Fruit fly (Drosophila melanogaster) Kc167 (cell line): ENCODE results near the gene Dhc62B.

Source experiments
- Myc ChIP-seq: fragments of >200 bp; optimal IDR thresholded peaks from 2 replicates; lab custom pipeline; 2017; ENCODE audit warnings: missing external identifiers
- Sin3A ChIP-seq: fragments of >200 bp; optimal IDR thresholded peaks from 2 replicates; lab custom pipeline; 2018; ENCODE audit warnings: missing external identifiers
- h ChIP-seq: fragments of >200 bp; optimal IDR thresholded peaks from 3 replicates; lab custom pipeline; 2018; ENCODE audit warnings: missing external identifiers
- insv ChIP-seq: fragments of >200 bp; optimal IDR thresholded peaks from 3 replicates; lab custom pipeline; 2018; ENCODE audit warnings: missing external identifiers
- psq ChIP-seq: fragments of >200 bp; optimal IDR thresholded peaks from 2 replicates; lab custom pipeline; 2017; ENCODE audit warnings: missing external identifiers
- ttk ChIP-seq: sonication (Bioruptor generic); optimal IDR thresholded peaks from 2 replicates; lab custom pipeline; 2017; ENCODE audit warnings: missing external identifiers

The Dhc62B gene

dm6 chr3L:1730160-1730595, 41.4 kb downstream of the Dhc62B start:
- TF ChIP-seq ttk (lab: Kevin White, UChicago) (no peak), Sin3A (no peak), psq (lab: Kevin White, UChicago) (no peak)

dm6 chr3L:1729380-1730159, 42.0 kb downstream of the Dhc62B start:
- TF ChIP-seq Sin3A (no peak), insv (lab: Kevin White, UChicago) (no peak), psq (lab: Kevin White, UChicago) (no peak), ttk (lab: Kevin White, UChicago) (no peak), Myc (no peak), h (lab: Kevin White, UChicago) (no peak)

DNA sequence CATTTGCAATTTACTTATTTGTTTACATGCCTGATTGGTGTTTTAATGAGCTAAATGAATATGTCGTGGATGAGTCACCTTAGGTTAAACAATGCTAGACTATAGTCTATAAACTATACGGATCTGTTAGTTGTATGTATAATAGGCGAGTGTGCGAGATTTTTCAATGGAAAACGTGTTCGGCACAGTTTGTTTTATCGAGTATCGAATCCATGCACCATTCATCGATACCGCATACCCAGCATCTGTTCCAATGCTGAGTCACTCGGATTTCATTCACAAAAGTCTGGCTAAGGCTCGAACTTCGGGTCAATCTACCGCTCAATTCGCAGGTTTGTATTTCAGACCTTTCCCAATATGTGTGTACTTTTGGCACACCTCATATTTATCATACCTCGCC, 44.1 kb downstream of the Dhc62B start:
- TF ChIP-seq h (lab: Kevin White, UChicago) (no peak), insv (lab: Kevin White, UChicago) (no peak)

DNA sequence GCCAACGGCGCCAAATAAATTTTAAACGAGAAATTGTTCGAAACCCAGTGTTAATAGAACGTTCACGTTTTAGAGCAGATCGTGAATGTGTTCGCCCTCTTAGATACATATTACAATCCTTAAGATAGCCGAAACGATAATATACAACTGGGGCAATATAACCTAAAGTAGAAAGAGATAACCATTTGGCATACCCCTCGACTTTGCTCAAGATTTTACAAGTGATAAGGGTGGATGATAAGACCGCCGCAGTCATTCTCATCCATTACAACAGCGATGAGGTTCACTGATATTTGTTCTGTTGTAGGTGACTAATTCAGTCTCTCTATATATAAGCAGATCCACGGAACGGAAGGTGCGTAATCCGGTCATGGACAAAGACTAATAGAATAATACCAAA, 44.8 kb downstream of the Dhc62B start:
- TF ChIP-seq ttk (lab: Kevin White, UChicago): no peak
- no peak for TF ChIP-seq Sin3A
- no peak for TF ChIP-seq h (lab: Kevin White, UChicago)
- TF ChIP-seq psq (lab: Kevin White, UChicago): no peak
- no peak for TF ChIP-seq Myc
- no peak for TF ChIP-seq insv (lab: Kevin White, UChicago)

- TF ChIP-seq h (lab: Kevin White, UChicago): no peak
- no peak for TF ChIP-seq ttk (lab: Kevin White, UChicago)
- TF ChIP-seq Sin3A: no peak
- TF ChIP-seq Myc: no peak
- TF ChIP-seq psq (lab: Kevin White, UChicago): no peak
- TF ChIP-seq insv (lab: Kevin White, UChicago): no peak
Measured at dm6 chr3L:1724090-1724489, 47.5 kb downstream of the Dhc62B start, which contains the start of gene CG12035. Gene CG12035 (plus strand): TSS chr3L:1724390.

dm6 chr3L:1723053-1723452, 48.5 kb downstream of the Dhc62B start, which contains the start of gene CG18171:
Gene CG18171 (minus strand): TSS chr3L:1723153.
- TF ChIP-seq psq (lab: Kevin White, UChicago) (no peak), insv (lab: Kevin White, UChicago) (no peak), Sin3A (no peak), Myc (no peak), ttk (lab: Kevin White, UChicago) (no peak), h (lab: Kevin White, UChicago) (no peak)

- TF ChIP-seq psq (lab: Kevin White, UChicago): no peak
- no peak for TF ChIP-seq Myc
- no peak for TF ChIP-seq ttk (lab: Kevin White, UChicago)
- TF ChIP-seq insv (lab: Kevin White, UChicago): no peak
- TF ChIP-seq Sin3A: no peak
- no peak for TF ChIP-seq h (lab: Kevin White, UChicago)
Measured at dm6 chr3L:1711218-1711617, 60.3 kb downstream of the Dhc62B start.

- TF ChIP-seq insv (lab: Kevin White, UChicago) (no peak), Myc (no peak), psq (lab: Kevin White, UChicago) (no peak), Sin3A (no peak), h (lab: Kevin White, UChicago) (no peak), ttk (lab: Kevin White, UChicago) (no peak)
Measured at dm6 chr3L:1710562-1710961, 61.0 kb downstream of the Dhc62B start.
